Worm (Caenorhabditis elegans) whole organism, L3 larva: Measurements from ENCODE around the gene F54H5.3.

ENCODE experiments used
- ceh-28 ChIP-seq: fragments of 150-350 bp; optimal IDR thresholded peaks from 2 replicates; lab custom pipeline; 2014; ENCODE audit warnings: missing biosample characterization, missing genetic modification reagents, missing genetic modification characterization
- nhr-77 ChIP-seq: fragments of 150-350 bp; optimal IDR thresholded peaks from 2 replicates; lab custom pipeline; 2014; ENCODE audit warnings: missing biosample characterization, missing genetic modification characterization
- snpc-4 ChIP-seq: fragments of 150-350 bp; optimal IDR thresholded peaks from 2 replicates; lab custom pipeline; 2014; ENCODE audit warnings: missing biosample characterization, missing genetic modification characterization
- zag-1 ChIP-seq: fragments of 150-350 bp; optimal IDR thresholded peaks from 2 replicates; lab custom pipeline; 2014; ENCODE audit warnings: missing biosample characterization, missing genetic modification characterization

ce11 chrII:6665908-6666307, 43.9 kb downstream of the F54H5.3 start:
- no peak for TF ChIP-seq ceh-28 (tag; lab: Kevin White, UChicago)
- no peak for TF ChIP-seq snpc-4 (tag; lab: Kevin White, UChicago)
- no peak for TF ChIP-seq nhr-77
- TF ChIP-seq zag-1 (tag; lab: Kevin White, UChicago), result no peak
